Fruit fly (Drosophila melanogaster): ENCODE measurements around the gene CG43391.
A peak's percentile ranks its signal among the peaks of the same experiment; 100 is the strongest.

CG43391 gene

DNA sequence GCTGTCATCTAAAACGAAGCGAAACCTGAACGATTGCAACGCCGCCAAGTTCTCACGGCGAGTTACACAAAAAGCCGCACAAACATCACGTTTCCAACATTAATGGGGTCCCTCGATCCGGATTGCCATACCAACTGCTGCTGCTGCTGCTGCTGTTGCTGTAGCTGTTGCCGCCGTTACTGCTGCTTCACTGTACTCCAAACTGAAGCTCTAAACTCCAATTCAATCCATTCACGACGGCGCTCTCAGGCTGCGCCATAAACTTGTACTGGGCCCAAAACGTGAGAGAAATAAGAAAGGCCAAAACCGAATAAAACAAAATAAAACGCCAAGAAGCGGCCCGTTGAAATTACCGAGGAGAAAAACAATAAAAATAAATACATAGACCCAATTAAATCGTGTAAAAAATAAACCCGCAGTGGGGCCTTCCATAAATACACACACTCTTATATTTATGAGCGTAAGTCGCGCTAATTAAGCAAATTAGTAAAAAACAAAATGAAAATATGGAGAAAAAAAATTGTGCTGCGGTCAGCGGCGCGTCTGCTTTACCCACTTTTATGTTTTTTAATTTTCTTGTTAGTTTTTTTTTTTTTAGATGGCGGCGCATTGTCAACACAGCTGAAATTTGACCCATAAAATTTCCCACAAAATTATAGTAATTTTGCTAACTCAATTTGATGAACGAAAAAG, 33.4 kb downstream of the CG43391 start:
- TF ChIP-seq H2.0 (GFP tag; IDR thresholded peaks at IDR 0.05), result no peak
- no peak for TF ChIP-seq dan (GFP tag; IDR thresholded peaks at IDR 0.05)
- TF ChIP-seq CG34224 (GFP tag; IDR thresholded peaks at IDR 0.05; ENCODE audit: partially characterized antibody), result no peak
- no peak for TF ChIP-seq CG6813 (GFP tag; optimal IDR thresholded peaks at IDR 0.05)
- peak; percentile 77 for TF ChIP-seq kni (GFP tag; optimal IDR thresholded peaks at IDR 0.05)
- peak; percentile 47 for TF ChIP-seq Vsx1 (GFP tag; optimal IDR thresholded peaks at IDR 0.05)
- 0 out of 4 replicates have a peak, but pooled peaks have one; percentile 39 for TF ChIP-seq chinmo (GFP tag; IDR thresholded peaks at IDR 0.05; ENCODE audit: partially characterized antibody)
- TF ChIP-seq sqz (GFP tag; optimal IDR thresholded peaks at IDR 0.05), result peak; percentile 29
- TF ChIP-seq grau (tag; optimal IDR thresholded peaks at IDR 0.05), result peak; percentile 71
- TF ChIP-seq CG16779 (GFP tag; IDR thresholded peaks at IDR 0.05), result no peak

DNA sequence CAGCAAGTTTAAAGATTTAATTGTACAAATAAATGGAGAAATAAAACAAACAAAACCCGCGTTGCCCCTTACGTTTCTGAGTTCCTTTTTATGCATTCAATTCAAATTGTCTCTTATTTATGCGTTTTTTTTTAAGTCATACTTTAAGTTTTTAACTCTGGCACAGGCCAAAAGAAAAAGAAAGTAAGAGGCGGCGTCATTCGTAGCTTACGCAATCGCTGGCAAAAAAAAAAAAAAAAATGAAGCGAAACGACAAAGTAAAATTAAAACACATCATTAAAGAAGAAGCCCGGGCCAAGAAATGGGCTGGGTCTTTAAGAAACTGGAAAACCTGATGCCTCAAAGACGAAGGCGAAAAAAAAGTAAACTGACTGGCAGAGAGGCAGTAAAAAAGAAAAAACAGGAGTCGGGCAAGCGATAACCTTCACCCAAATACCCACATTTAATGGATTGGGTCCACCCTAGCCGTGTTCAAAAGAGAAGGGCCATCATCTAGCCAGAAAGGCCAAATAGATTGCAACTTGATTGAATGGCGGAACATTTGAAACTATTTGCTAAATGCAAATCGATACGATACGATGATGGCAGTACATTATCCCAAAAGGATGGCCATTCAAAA, 37.0 kb downstream of the CG43391 start:
- TF ChIP-seq HLH3B (GFP tag; IDR thresholded peaks at IDR 0.05) (0 out of 2 replicates have a peak, but pooled peaks have one; percentile 15), Ptx1 (GFP tag; IDR thresholded peaks at IDR 0.05) (0 out of 2 replicates have a peak, but pooled peaks have one; percentile 7), Doc2 (GFP tag; IDR thresholded peaks at IDR 0.05) (no peak), hkb (optimal IDR thresholded peaks at IDR 0.05) (no peak), hkb (GFP tag; IDR thresholded peaks at IDR 0.05) (0 out of 2 replicates have a peak, but pooled peaks have one; percentile 20), Gsc (GFP tag; IDR thresholded peaks at IDR 0.05) (no peak), CrebB (tag; optimal IDR thresholded peaks at IDR 0.05) (no peak), CG6689 (GFP tag; IDR thresholded peaks at IDR 0.05) (no peak), tio (GFP tag; optimal IDR thresholded peaks at IDR 0.05) (peak; percentile 4), CG11247 (GFP tag; IDR thresholded peaks at IDR 0.05) (0 out of 2 replicates have a peak, but pooled peaks have one; percentile 30), CG12219 (GFP tag; optimal IDR thresholded peaks at IDR 0.05) (no peak), lmd (GFP tag; IDR thresholded peaks at IDR 0.05) (0 out of 2 replicates have a peak, but pooled peaks have one; percentile 16), CG32532 (GFP tag; IDR thresholded peaks at IDR 0.05) (0 out of 2 replicates have a peak, but pooled peaks have one; percentile 34), nom (GFP tag; optimal IDR thresholded peaks at IDR 0.05) (peak; percentile 30)

DNA sequence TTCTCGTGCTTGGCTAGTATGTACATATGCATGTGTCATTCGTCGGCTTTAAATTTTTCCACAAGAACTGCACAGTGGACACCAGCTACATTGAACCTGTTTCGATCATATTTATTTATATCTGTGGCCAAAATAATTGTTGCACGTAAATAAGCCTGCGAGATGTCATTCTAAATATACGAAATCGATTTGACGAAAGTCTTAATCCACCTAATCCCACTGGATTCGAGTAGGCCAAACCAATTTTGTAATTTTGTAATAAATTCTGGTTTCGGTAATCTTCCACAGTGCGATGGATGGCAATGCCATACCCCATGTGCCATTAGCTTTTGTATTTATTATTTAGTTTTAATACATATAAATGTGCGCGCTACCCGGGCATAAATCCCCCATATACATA, 37.9 kb downstream of the CG43391 start:
- no peak for TF ChIP-seq CG4404 (GFP tag; IDR thresholded peaks at IDR 0.05)
- no peak for TF ChIP-seq CG14965 (GFP tag; optimal IDR thresholded peaks at IDR 0.05; ENCODE audit: borderline replicate concordance)
- no peak for TF ChIP-seq CG8944 (GFP tag; optimal IDR thresholded peaks at IDR 0.05)
- TF ChIP-seq CG11398 (GFP tag; optimal IDR thresholded peaks at IDR 0.05), result no peak
- no peak for TF ChIP-seq Vsx1 (GFP tag; optimal IDR thresholded peaks at IDR 0.05)
- TF ChIP-seq slbo (GFP tag; IDR thresholded peaks at IDR 0.05), result peak; percentile 23; the same call in 1 of the 2 replicates
- TF ChIP-seq nau (GFP tag; optimal IDR thresholded peaks at IDR 0.05), result no peak
- TF ChIP-seq sens (GFP tag), result peak; percentile 77
- TF ChIP-seq amos (GFP tag; IDR thresholded peaks at IDR 0.05; ENCODE audit: partially characterized antibody), result no peak
- no peak for TF ChIP-seq CG4820 (GFP tag; optimal IDR thresholded peaks at IDR 0.05)
- peak; percentile 45 for TF ChIP-seq CG12769 (tag; optimal IDR thresholded peaks at IDR 0.05)
- TF ChIP-seq sd (tag; optimal IDR thresholded peaks at IDR 0.05), result peak; percentile 10
- TF ChIP-seq chinmo (GFP tag; IDR thresholded peaks at IDR 0.05; ENCODE audit: partially characterized antibody), result 0 out of 4 replicates have a peak, but pooled peaks have one; percentile 40
- 0 out of 2 replicates have a peak, but pooled peaks have one; percentile 33 for TF ChIP-seq Rfx (GFP tag; IDR thresholded peaks at IDR 0.05)
- peak; percentile 55 for TF ChIP-seq grau (tag; optimal IDR thresholded peaks at IDR 0.05)
- TF ChIP-seq fd3F (GFP tag; optimal IDR thresholded peaks at IDR 0.05), result no peak
- no peak for TF ChIP-seq gt (GFP tag; IDR thresholded peaks at IDR 0.05)
- TF ChIP-seq D (optimal IDR thresholded peaks at IDR 0.05), result no peak
- TF ChIP-seq D (GFP tag; optimal IDR thresholded peaks at IDR 0.05), result no peak
- no peak for TF ChIP-seq emc (GFP tag; optimal IDR thresholded peaks at IDR 0.05)
- no peak for TF ChIP-seq Dfd (GFP tag; optimal IDR thresholded peaks at IDR 0.05)
- no peak for TF ChIP-seq sob (GFP tag; IDR thresholded peaks at IDR 0.05)
- TF ChIP-seq CG32767 (GFP tag; IDR thresholded peaks at IDR 0.05), result no peak
- TF ChIP-seq caup (GFP tag; optimal IDR thresholded peaks at IDR 0.05; ENCODE audit: severe bottlenecking), result no peak
- peak; percentile 16 for TF ChIP-seq CG2678 (tag; optimal IDR thresholded peaks at IDR 0.05)
- TF ChIP-seq Med (GFP tag), result peak; percentile 78
